Fruit fly (Drosophila melanogaster) whole organism, adult: ENCODE results near the gene CG33552.

Source experiments
- CG11617 ChIP-seq: fragments of 200-800 bp; sonication (Bioruptor generic); optimal IDR thresholded peaks from 2 replicates; lab custom pipeline; 2017; ENCODE audit warnings: mild to moderate bottlenecking, missing biosample characterization, missing genetic modification reagents, missing genetic modification characterization
- CG12768 ChIP-seq: fragments of 200-800 bp; sonication (Bioruptor generic); optimal IDR thresholded peaks from 2 replicates; lab custom pipeline; 2017; ENCODE audit warnings: missing biosample characterization, missing genetic modification characterization, mild to moderate bottlenecking, moderate library complexity, missing genetic modification reagents
- CG14711 ChIP-seq: fragments of 200-800 bp; sonication (Bioruptor generic); optimal IDR thresholded peaks from 2 replicates; lab custom pipeline; 2018; ENCODE audit warnings: missing biosample characterization, mild to moderate bottlenecking, missing genetic modification characterization, moderate library complexity
- CG1620 ChIP-seq: fragments of 200-800 bp; sonication (Bioruptor generic); optimal IDR thresholded peaks from 2 replicates; lab custom pipeline; 2016; ENCODE audit warnings: missing biosample characterization, missing genetic modification characterization
- CG33017 ChIP-seq: fragments of 200-800 bp; sonication (Bioruptor generic); optimal IDR thresholded peaks from 2 replicates; lab custom pipeline; 2018; ENCODE audit warnings: missing biosample characterization, mild to moderate bottlenecking, missing genetic modification characterization, moderate library complexity
- CG5204 ChIP-seq: fragments of 200-800 bp; sonication (Bioruptor generic); optimal IDR thresholded peaks from 2 replicates; lab custom pipeline; 2016; ENCODE audit warnings: missing biosample characterization, missing genetic modification characterization
- CG7045 ChIP-seq: fragments of 200-800 bp; sonication (Bioruptor generic); optimal IDR thresholded peaks from 2 replicates; lab custom pipeline; 2017; ENCODE audit warnings: missing biosample characterization, mild to moderate bottlenecking, missing genetic modification characterization
- CG7101 ChIP-seq: fragments of 200-800 bp; sonication (Bioruptor generic); optimal IDR thresholded peaks from 2 replicates; lab custom pipeline; 2018; ENCODE audit warnings: missing biosample characterization, mild to moderate bottlenecking, missing genetic modification characterization, moderate library complexity
- Clk ChIP-seq: fragments of 200-800 bp; sonication (Bioruptor generic); optimal IDR thresholded peaks from 2 replicates; lab custom pipeline; 2017; ENCODE audit warnings: missing biosample characterization, missing genetic modification characterization
- Crg-1 ChIP-seq: fragments of 200-800 bp; sonication (Bioruptor generic); optimal IDR thresholded peaks from 2 replicates; lab custom pipeline; 2016; ENCODE audit warnings: missing biosample characterization, missing genetic modification characterization
- Hr96 ChIP-seq: fragments of 200-800 bp; sonication (Bioruptor generic); optimal IDR thresholded peaks from 2 replicates; lab custom pipeline; 2016; ENCODE audit warnings: missing biosample characterization, missing genetic modification characterization
- Mnt ChIP-seq: fragments of 200-800 bp; sonication (Bioruptor generic); optimal IDR thresholded peaks from 2 replicates; lab custom pipeline; 2016; ENCODE audit warnings: missing biosample characterization, mild to moderate bottlenecking, missing genetic modification characterization
- bab1 ChIP-seq: fragments of 200-800 bp; sonication (Bioruptor generic); optimal IDR thresholded peaks from 3 replicates; lab custom pipeline; 2019; ENCODE audit warnings: missing biosample characterization, mild to moderate bottlenecking, missing genetic modification characterization, moderate library complexity
- cic ChIP-seq: fragments of 200-800 bp; sonication (Bioruptor generic); optimal IDR thresholded peaks from 2 replicates; lab custom pipeline; 2017; ENCODE audit warnings: missing biosample characterization, mild to moderate bottlenecking, missing genetic modification characterization, moderate library complexity
- cnc ChIP-seq, 2 experiments: fragments of >200 bp; optimal IDR thresholded peaks; 2 replicates each; lab custom pipeline; 2017
- kay ChIP-seq: fragments of 200-800 bp; sonication (Bioruptor generic); peaks from one replicate; lab custom pipeline; 2016; ENCODE audit warnings: missing biosample characterization, missing genetic modification characterization, borderline replicate concordance
- ovo ChIP-seq: fragments of 200-800 bp; sonication (Bioruptor generic); optimal IDR thresholded peaks from 2 replicates; lab custom pipeline; 2016; ENCODE audit warnings: missing biosample characterization, missing genetic modification characterization
- pad ChIP-seq: fragments of 200-800 bp; sonication (Bioruptor generic); optimal IDR thresholded peaks from 3 replicates; lab custom pipeline; 2017; ENCODE audit warnings: missing biosample characterization, missing genetic modification characterization, mild to moderate bottlenecking, moderate library complexity, missing genetic modification reagents
- tj ChIP-seq: fragments of 200-800 bp; sonication (Bioruptor generic); optimal IDR thresholded peaks from 3 replicates; lab custom pipeline; 2017; ENCODE audit warnings: missing biosample characterization, mild to moderate bottlenecking, missing genetic modification characterization, moderate library complexity
- toe ChIP-seq: fragments of 200-800 bp; sonication (Bioruptor generic); optimal IDR thresholded peaks from 2 replicates; lab custom pipeline; 2016; ENCODE audit warnings: missing biosample characterization, missing genetic modification characterization

Gene CG33552

dm6 chr2L:16727578-16728023 lies 45.3 kb downstream of the CG33552 start, which contains the start of gene VhaSFD:
Gene VhaSFD, minus strand, starts transcription at chr2L:16727826.
- TF ChIP-seq tj (GFP tag; lab: Kevin White, UChicago) (peak; percentile 69), Hr96 (GFP tag; lab: Kevin White, UChicago) (no peak), pad (GFP tag; lab: Kevin White, UChicago) (peak; percentile 14), cic (peak; percentile 48), CG7101 (peak; percentile 50), kay (GFP tag; lab: Kevin White, UChicago) (no peak), bab1 (GFP tag; lab: Kevin White, UChicago) (peak; percentile 53), Mnt (GFP tag; lab: Kevin White, UChicago) (peak; percentile 75), toe (no peak), CG33017 (tag; lab: Kevin White, UChicago) (peak; percentile 40), ovo (GFP tag; lab: Kevin White, UChicago) (no peak), Clk (GFP tag; lab: Kevin White, UChicago) (no peak), CG1620 (GFP tag; lab: Kevin White, UChicago) (peak; percentile 9), cnc (optimal IDR thresholded peaks at IDR 0.05; lab: Kevin White, UChicago) (no peak), CG14711 (no peak), CG12768 (GFP tag; lab: Kevin White, UChicago) (peak; percentile 73)

dm6 chr2L:16729556-16729955 lies 47.3 kb downstream of the CG33552 start, which contains the start of gene Tsen2:
Gene Tsen2, plus strand, starts transcription at chr2L:16729777.
- TF ChIP-seq cnc (optimal IDR thresholded peaks at IDR 0.05; lab: Kevin White, UChicago) (no peak), cic (no peak), bab1 (GFP tag; lab: Kevin White, UChicago) (no peak), Mnt (GFP tag; lab: Kevin White, UChicago) (peak; percentile 2)

- TF ChIP-seq tj (GFP tag; lab: Kevin White, UChicago) (no peak), CG7045 (GFP tag; lab: Kevin White, UChicago) (no peak), CG1620 (GFP tag; lab: Kevin White, UChicago) (no peak), toe (no peak), bab1 (GFP tag; lab: Kevin White, UChicago) (no peak), Crg-1 (GFP tag; lab: Kevin White, UChicago) (no peak), CG11617 (GFP tag; lab: Kevin White, UChicago) (no peak), CG33017 (tag; lab: Kevin White, UChicago) (no peak), Mnt (GFP tag; lab: Kevin White, UChicago) (no peak), Hr96 (GFP tag; lab: Kevin White, UChicago) (no peak), cic (no peak), CG5204 (no peak), pad (GFP tag; lab: Kevin White, UChicago) (no peak), kay (GFP tag; lab: Kevin White, UChicago) (no peak), CG12768 (GFP tag; lab: Kevin White, UChicago) (no peak), cnc (optimal IDR thresholded peaks at IDR 0.05; lab: Kevin White, UChicago) (no peak), CG14711 (no peak)
These were observed 48.6 kb downstream of the CG33552 start, which contains the start of gene CG17996 for dm6 chr2L:16730939-16731338. Gene CG17996, minus strand, starts transcription at chr2L:16731039.

DNA sequence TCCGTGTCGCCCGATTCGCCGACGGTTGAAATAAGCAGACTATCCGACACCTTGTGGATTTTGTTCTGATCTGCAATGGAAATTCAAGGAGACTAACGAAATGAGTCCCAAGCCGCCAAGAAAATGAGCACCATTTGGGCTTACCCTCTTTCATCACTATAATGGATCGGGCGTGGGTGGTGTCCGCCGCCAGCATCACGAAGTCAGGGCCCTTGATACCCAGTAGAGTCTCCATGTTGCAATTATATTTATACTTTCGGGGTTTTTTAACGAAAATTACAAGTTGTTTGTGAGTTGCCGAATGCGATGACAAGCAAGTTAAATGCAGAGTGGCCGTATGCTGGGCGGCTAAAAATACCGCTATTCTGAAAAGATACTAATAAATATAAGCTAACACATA lies 49.5 kb downstream of the CG33552 start, which contains the start of gene Prosbeta4:
Gene Prosbeta4 (minus strand): TSS at position 335 of the 400 bp plus-strand sequence.
- TF ChIP-seq Clk (GFP tag; lab: Kevin White, UChicago) (no peak), CG7045 (GFP tag; lab: Kevin White, UChicago) (no peak), cnc (optimal IDR thresholded peaks at IDR 0.05; lab: Kevin White, UChicago) (peak; percentile 66 to 93), CG14711 (no peak), CG33017 (tag; lab: Kevin White, UChicago) (no peak), pad (GFP tag; lab: Kevin White, UChicago) (no peak), Hr96 (GFP tag; lab: Kevin White, UChicago) (no peak)

- no peak for TF ChIP-seq CG5204
- no peak for TF ChIP-seq Mnt (GFP tag; lab: Kevin White, UChicago)
- no peak for TF ChIP-seq tj (GFP tag; lab: Kevin White, UChicago)
- no peak for TF ChIP-seq kay (GFP tag; lab: Kevin White, UChicago)
- TF ChIP-seq toe: no peak
- TF ChIP-seq CG7101: no peak
- TF ChIP-seq CG7045 (GFP tag; lab: Kevin White, UChicago): no peak
- TF ChIP-seq pad (GFP tag; lab: Kevin White, UChicago): no peak
- no peak for TF ChIP-seq Hr96 (GFP tag; lab: Kevin White, UChicago)
- TF ChIP-seq Clk (GFP tag; lab: Kevin White, UChicago): no peak
- no peak for TF ChIP-seq ovo (GFP tag; lab: Kevin White, UChicago)
- no peak for TF ChIP-seq cnc (optimal IDR thresholded peaks at IDR 0.05; lab: Kevin White, UChicago)
- no peak for TF ChIP-seq Crg-1 (GFP tag; lab: Kevin White, UChicago)
- no peak for TF ChIP-seq CG11617 (GFP tag; lab: Kevin White, UChicago)
- no peak for TF ChIP-seq bab1 (GFP tag; lab: Kevin White, UChicago)
- TF ChIP-seq CG12768 (GFP tag; lab: Kevin White, UChicago): no peak
- no peak for TF ChIP-seq CG1620 (GFP tag; lab: Kevin White, UChicago)
- no peak for TF ChIP-seq cic
- TF ChIP-seq CG33017 (tag; lab: Kevin White, UChicago): no peak
- TF ChIP-seq CG14711: no peak
These were observed 50.1 kb downstream of the CG33552 start, which contains the start of gene Nubp1 for dm6 chr2L:16732338-16732892. Gene Nubp1, plus strand, starts transcription at chr2L:16732550.
